Fruit fly (Drosophila melanogaster): ENCODE measurements around the gene CG1943.

DNA sequence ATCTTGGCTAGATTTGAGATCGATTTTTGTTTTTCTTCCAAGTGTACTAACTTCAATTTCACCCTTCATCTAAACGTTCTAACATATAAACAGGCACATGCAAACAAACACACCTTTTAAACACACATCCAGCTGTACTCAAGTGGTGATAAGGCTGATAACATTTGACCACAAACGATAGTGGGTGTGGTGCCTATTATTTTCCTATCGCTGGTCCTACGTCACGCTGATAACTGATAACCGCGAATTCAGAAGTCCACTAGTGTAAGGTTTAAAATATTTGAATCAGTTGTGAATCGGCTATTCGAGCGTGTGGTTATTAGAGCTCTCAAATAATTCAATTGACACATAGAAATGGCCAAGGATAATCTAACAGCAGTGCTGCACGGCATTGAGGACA, 22.4 kb upstream of the CG1943 start, which contains the start of gene Sodh1:
- TF ChIP-seq CTCF (optimal IDR thresholded peaks at IDR 0.05) (no peak), CG8478 (optimal IDR thresholded peaks at IDR 0.05) (no peak)

All from S2 (cell line).